Worm (Caenorhabditis elegans): Measurements from ENCODE around the gene ZK105.13.

ZK105.13 gene

ce11 chrV:7726927-7727326 lies 14.0 kb upstream of the ZK105.13 start:
- TF ChIP-seq cnd-1 (tag; optimal IDR thresholded peaks at IDR 0.05) (no peak), lin-32 (GFP tag; optimal IDR thresholded peaks at IDR 0.05) (no peak), ceh-39 (tag; optimal IDR thresholded peaks at IDR 0.05) (no peak), lsy-2 (tag; optimal IDR thresholded peaks at IDR 0.05) (no peak), lin-13 (tag; optimal IDR thresholded peaks at IDR 0.05) (no peak), ham-2 (GFP tag; optimal IDR thresholded peaks at IDR 0.05) (no peak), nhr-76 (tag; optimal IDR thresholded peaks at IDR 0.05) (no peak), hlh-1 (tag; optimal IDR thresholded peaks at IDR 0.05) (no peak), sptf-1 (tag; optimal IDR thresholded peaks at IDR 0.05) (no peak), ces-1 (GFP tag; optimal IDR thresholded peaks at IDR 0.05) (no peak), drap-1 (GFP tag; optimal IDR thresholded peaks at IDR 0.05) (no peak), mls-2 (tag; optimal IDR thresholded peaks at IDR 0.05) (no peak), nhr-237 (tag; optimal IDR thresholded peaks at IDR 0.05) (no peak), ceh-43 (GFP tag; optimal IDR thresholded peaks at IDR 0.05) (no peak), mab-5 (tag; optimal IDR thresholded peaks at IDR 0.05) (no peak), sem-2 (GFP tag; optimal IDR thresholded peaks at IDR 0.05) (no peak), nhr-28 (tag; optimal IDR thresholded peaks at IDR 0.05) (no peak), snpc-4 (tag; optimal IDR thresholded peaks at IDR 0.05) (no peak), M03D4.4 (tag; optimal IDR thresholded peaks at IDR 0.05) (no peak), tbx-8 (GFP tag; optimal IDR thresholded peaks at IDR 0.05) (no peak)

- TF ChIP-seq flh-1 (GFP tag; optimal IDR thresholded peaks at IDR 0.05) (no peak), nhr-237 (tag; optimal IDR thresholded peaks at IDR 0.05) (no peak), mls-2 (tag; optimal IDR thresholded peaks at IDR 0.05) (no peak), zip-8 (tag; optimal IDR thresholded peaks at IDR 0.05) (peak; percentile 68)
These were observed 13.2 kb upstream of the ZK105.13 start for ce11 chrV:7726202-7726601.

ce11 chrV:7723967-7724544 lies 11.1 kb upstream of the ZK105.13 start, which contains the start of the genes ZK105.6 and ZK105.8:
TSS of gene ZK105.6 (minus strand) at chrV:7724067.
TSS of gene ZK105.8 (plus strand) at chrV:7724494.
- no peak for TF ChIP-seq lsy-2 (tag; optimal IDR thresholded peaks at IDR 0.05)
- no peak for TF ChIP-seq mab-5 (tag; optimal IDR thresholded peaks at IDR 0.05)
- TF ChIP-seq ces-1 (GFP tag; optimal IDR thresholded peaks at IDR 0.05) = peak; percentile 16

ce11 chrV:7721945-7722344 lies 9.0 kb upstream of the ZK105.13 start, which contains the start of gene ZK105.14:
TSS of gene ZK105.14 (minus strand) at chrV:7722045.
- TF ChIP-seq nhr-12 (tag; optimal IDR thresholded peaks at IDR 0.05) (no peak), unc-62 (GFP tag; optimal IDR thresholded peaks at IDR 0.05) (no peak)

- TF ChIP-seq unc-39 (tag; optimal IDR thresholded peaks at IDR 0.05) = no peak
- no peak for TF ChIP-seq mep-1 (tag; optimal IDR thresholded peaks at IDR 0.05)
- TF ChIP-seq sem-2 (GFP tag; optimal IDR thresholded peaks at IDR 0.05) = no peak
- TF ChIP-seq bed-3 (GFP tag; optimal IDR thresholded peaks at IDR 0.05) = no peak
- no peak for TF ChIP-seq unc-120 (tag; optimal IDR thresholded peaks at IDR 0.05; ENCODE audit: poor library complexity, severe bottlenecking)
- no peak for TF ChIP-seq elt-3 (tag; optimal IDR thresholded peaks at IDR 0.05)
- TF ChIP-seq ceh-39 (tag; optimal IDR thresholded peaks at IDR 0.05) = no peak
- TF ChIP-seq ham-2 (GFP tag; optimal IDR thresholded peaks at IDR 0.05) = no peak
- no peak for TF ChIP-seq M03D4.4 (tag; optimal IDR thresholded peaks at IDR 0.05)
- TF ChIP-seq tbx-8 (GFP tag; optimal IDR thresholded peaks at IDR 0.05) = no peak
- TF ChIP-seq mab-5 (tag; optimal IDR thresholded peaks at IDR 0.05) = no peak
- TF ChIP-seq lin-13 (tag; optimal IDR thresholded peaks at IDR 0.05) = no peak
- TF ChIP-seq nhr-28 (tag; optimal IDR thresholded peaks at IDR 0.05) = no peak
- no peak for TF ChIP-seq snpc-4 (tag; optimal IDR thresholded peaks at IDR 0.05)
- no peak for TF ChIP-seq lin-32 (GFP tag; optimal IDR thresholded peaks at IDR 0.05)
- TF ChIP-seq zip-8 (tag; optimal IDR thresholded peaks at IDR 0.05) = no peak
- TF ChIP-seq drap-1 (GFP tag; optimal IDR thresholded peaks at IDR 0.05) = no peak
- TF ChIP-seq elt-1 (tag; optimal IDR thresholded peaks at IDR 0.05; ENCODE audit: borderline replicate concordance, insufficient read depth) = no peak
- TF ChIP-seq ztf-11 (tag; optimal IDR thresholded peaks at IDR 0.05) = no peak
- TF ChIP-seq sptf-1 (tag; optimal IDR thresholded peaks at IDR 0.05) = no peak
These were observed 4.7 kb upstream of the ZK105.13 start, which contains the start of gene ZK105.5 for ce11 chrV:7717629-7718028. TSS of gene ZK105.5 (minus strand) at chrV:7717729.
